Fruit fly (Drosophila melanogaster) whole organism, wandering third instar larva: ENCODE results near the gene CG13280.

Experiments
- Abd-B ChIP-seq: fragments of >200 bp; optimal IDR thresholded peaks from 2 replicates; lab custom pipeline; 2017; ENCODE audit warnings: missing biosample characterization, missing genetic modification characterization
- CG32264 ChIP-seq: fragments of 200-800 bp; sonication (Bioruptor generic); optimal IDR thresholded peaks from 2 replicates; lab custom pipeline; 2016; ENCODE audit warnings: missing biosample characterization, missing genetic modification characterization
- CG9705 ChIP-seq: fragments of 200-800 bp; sonication (Bioruptor generic); optimal IDR thresholded peaks from 2 replicates; lab custom pipeline; 2018; ENCODE audit warnings: missing biosample characterization, mild to moderate bottlenecking, missing genetic modification characterization
- CrebA ChIP-seq: fragments of 200-800 bp; sonication (Bioruptor generic); optimal IDR thresholded peaks from 2 replicates; lab custom pipeline; 2016; ENCODE audit warnings: missing biosample characterization, mild to moderate bottlenecking, missing genetic modification characterization, borderline replicate concordance
- Dfd ChIP-seq: fragments of >200 bp; optimal IDR thresholded peaks from 2 replicates; lab custom pipeline; 2017; ENCODE audit warnings: missing biosample characterization, missing genetic modification characterization
- Dif ChIP-seq: fragments of 200-275, 200-300 bp; sonication (Bioruptor generic); optimal IDR thresholded peaks from 2 replicates; lab custom pipeline; 2018; ENCODE audit warnings: missing biosample characterization, missing genetic modification characterization; ENCODE audit not compliant: partially characterized antibody
- GATAd ChIP-seq: sonication (Bioruptor generic); optimal IDR thresholded peaks from 2 replicates; lab custom pipeline; 2016; ENCODE audit warnings: missing biosample characterization, missing genetic modification characterization
- HLH106 ChIP-seq: fragments of 200-800 bp; optimal IDR thresholded peaks from 3 replicates; lab custom pipeline; 2019; ENCODE audit warnings: missing biosample characterization, mild to moderate bottlenecking, missing genetic modification characterization, moderate library complexity
- Hnf4 ChIP-seq: fragments of 200-800 bp; sonication (Bioruptor generic); optimal IDR thresholded peaks from 2 replicates; lab custom pipeline; 2016; ENCODE audit warnings: missing biosample characterization, mild to moderate bottlenecking, missing genetic modification characterization
- Hr78 ChIP-seq: fragments of >200 bp; optimal IDR thresholded peaks from 2 replicates; lab custom pipeline; 2017; ENCODE audit warnings: missing biosample characterization, missing genetic modification characterization
- Hr83 ChIP-seq: fragments of 200-300 bp; sonication (Bioruptor generic); optimal IDR thresholded peaks from 2 replicates; lab custom pipeline; 2016; ENCODE audit warnings: missing biosample characterization, mild to moderate bottlenecking, missing genetic modification characterization, moderate library complexity; ENCODE audit not compliant: poor library complexity, severe bottlenecking
- Jra ChIP-seq: sonication (Bioruptor generic); optimal IDR thresholded peaks from 2 replicates; lab custom pipeline; 2016; ENCODE audit warnings: missing biosample characterization, missing genetic modification characterization
- Mio ChIP-seq: sonication (Bioruptor generic); optimal IDR thresholded peaks from 2 replicates; lab custom pipeline; 2016; ENCODE audit warnings: missing biosample characterization, missing genetic modification characterization
- Myc ChIP-seq: fragments of >200 bp; optimal IDR thresholded peaks from 2 replicates; lab custom pipeline; 2017
- N ChIP-seq: fragments of >200 bp; optimal IDR thresholded peaks from 2 replicates; lab custom pipeline; 2018; ENCODE audit warnings: missing biosample characterization, missing external identifiers, missing genetic modification characterization
- OdsH ChIP-seq: fragments of 200-800 bp; sonication (Bioruptor generic); optimal IDR thresholded peaks from 2 replicates; lab custom pipeline; 2016; ENCODE audit warnings: missing biosample characterization, mild to moderate bottlenecking, missing genetic modification characterization
- Rel ChIP-seq, 2 experiments: fragments of 200-800 bp; sonication (Bioruptor generic) in 1 of 2; optimal IDR thresholded peaks; 2 replicates in 1 of 2; 3 replicates in 1 of 2; lab custom pipeline; 2016 to 2019; ENCODE audit warnings: mild to moderate bottlenecking in 2 of 2, missing biosample characterization in 2 of 2, missing genetic modification characterization in 2 of 2, moderate library complexity in 1 of 2
- Sp1 ChIP-seq: fragments of 200-800 bp; sonication (Bioruptor generic); optimal IDR thresholded peaks from 3 replicates; lab custom pipeline; 2019; ENCODE audit warnings: missing biosample characterization, mild to moderate bottlenecking, missing genetic modification characterization, moderate library complexity
- Vsx2 ChIP-seq: fragments of 200-300, 225-300 bp; sonication (Bioruptor generic); optimal IDR thresholded peaks from 2 replicates; lab custom pipeline; 2018; ENCODE audit warnings: missing biosample characterization, missing genetic modification characterization; ENCODE audit not compliant: partially characterized antibody
- br ChIP-seq: fragments of 200-800 bp; sonication (Bioruptor generic); optimal IDR thresholded peaks from 2 replicates; lab custom pipeline; 2016; ENCODE audit warnings: missing biosample characterization, missing genetic modification characterization
- brk ChIP-seq: fragments of 200-800 bp; sonication (Bioruptor generic); optimal IDR thresholded peaks from 2 replicates; lab custom pipeline; 2016; ENCODE audit warnings: missing biosample characterization, mild to moderate bottlenecking, missing genetic modification characterization
- dl ChIP-seq, 2 experiments: fragments of 175-275, 200-275 bp in 1 of 2; fragments of 200-275 bp in 1 of 2; sonication (Bioruptor generic); optimal IDR thresholded peaks; lab custom pipeline; 2018; ENCODE audit warnings: mild to moderate bottlenecking in 2 of 2, missing biosample characterization in 2 of 2, missing genetic modification characterization in 2 of 2, moderate library complexity in 2 of 2; ENCODE audit not compliant: partially characterized antibody in 2 of 2, insufficient read depth in 1 of 2
- dmrt93B ChIP-seq: fragments of 200-800 bp; sonication (Bioruptor generic); optimal IDR thresholded peaks from 2 replicates; lab custom pipeline; 2018; ENCODE audit warnings: missing biosample characterization, mild to moderate bottlenecking, missing genetic modification characterization
- ey ChIP-seq: fragments of 200-800 bp; sonication (Bioruptor generic); optimal IDR thresholded peaks from 2 replicates; lab custom pipeline; 2016; ENCODE audit warnings: missing biosample characterization, missing genetic modification characterization
- foxo ChIP-seq, 2 experiments: fragments of 200-800 bp; sonication (Bioruptor generic); optimal IDR thresholded peaks; 2 replicates in 1 of 2; 3 replicates in 1 of 2; lab custom pipeline; 2016 to 2017; ENCODE audit warnings: missing biosample characterization in 2 of 2, missing genetic modification characterization in 2 of 2
- fru ChIP-seq: fragments of 200-800 bp; sonication (Bioruptor generic); optimal IDR thresholded peaks from 3 replicates; lab custom pipeline; 2016; ENCODE audit warnings: missing biosample characterization, mild to moderate bottlenecking, missing genetic modification characterization
- h ChIP-seq: fragments of 200-800 bp; sonication (Bioruptor generic); optimal IDR thresholded peaks from 3 replicates; lab custom pipeline; 2016; ENCODE audit warnings: missing biosample characterization, mild to moderate bottlenecking, missing genetic modification characterization
- jim ChIP-seq: fragments of 175-275, 200-325 bp; sonication (Bioruptor generic); optimal IDR thresholded peaks from 2 replicates; lab custom pipeline; 2016; ENCODE audit warnings: missing biosample characterization, mild to moderate bottlenecking, missing genetic modification characterization
- lola ChIP-seq: fragments of >200 bp; optimal IDR thresholded peaks from 2 replicates; lab custom pipeline; 2017; ENCODE audit warnings: missing biosample characterization, missing genetic modification characterization
- psq ChIP-seq: fragments of 200-800 bp; sonication (Bioruptor generic); optimal IDR thresholded peaks from 3 replicates; lab custom pipeline; 2017; ENCODE audit warnings: missing biosample characterization, mild to moderate bottlenecking, missing genetic modification characterization, moderate library complexity
- rgr ChIP-seq: fragments of 200-800 bp; sonication (Bioruptor generic); optimal IDR thresholded peaks from 3 replicates; lab custom pipeline; 2016; ENCODE audit warnings: missing biosample characterization, mild to moderate bottlenecking, missing genetic modification characterization
- sage ChIP-seq: fragments of 200-800 bp; sonication (Bioruptor generic); optimal IDR thresholded peaks from 2 replicates; lab custom pipeline; 2016; ENCODE audit warnings: missing biosample characterization, mild to moderate bottlenecking, missing genetic modification characterization
- woc ChIP-seq: sonication (Bioruptor generic); optimal IDR thresholded peaks from 2 replicates; lab custom pipeline; 2016; ENCODE audit warnings: missing biosample characterization, mild to moderate bottlenecking, missing genetic modification characterization

CG13280 gene

dm6 chr2L:16798705-16799104, 22.2 kb downstream of the CG13280 start, which contains the start of gene Ugt37D1:
Gene Ugt37D1 (plus strand): TSS chr2L:16799025.
- no peak for TF ChIP-seq foxo (GFP tag; optimal IDR thresholded peaks at IDR 0.05; lab: Kevin White, UChicago)
- TF ChIP-seq Vsx2 (GFP tag; lab: Kevin White, UChicago) = no peak
- TF ChIP-seq Hnf4 (GFP tag; lab: Kevin White, UChicago) = no peak
- TF ChIP-seq Mio (GFP tag; lab: Kevin White, UChicago) = no peak
- TF ChIP-seq Jra (GFP tag; lab: Kevin White, UChicago) = no peak
- no peak for TF ChIP-seq Rel (GFP tag; optimal IDR thresholded peaks at IDR 0.05; lab: Kevin White, UChicago)
- TF ChIP-seq Rel (tag; optimal IDR thresholded peaks at IDR 0.05; lab: Kevin White, UChicago) = no peak
- TF ChIP-seq Myc (lab: Kevin White, UChicago) = no peak
- TF ChIP-seq Dif (GFP tag; lab: Kevin White, UChicago) = no peak
- TF ChIP-seq br (GFP tag; lab: Kevin White, UChicago) = no peak
- no peak for TF ChIP-seq Hr83
- TF ChIP-seq GATAd (GFP tag; lab: Kevin White, UChicago) = no peak
- no peak for TF ChIP-seq lola (GFP tag; lab: Kevin White, UChicago)
- no peak for TF ChIP-seq h
- TF ChIP-seq Hr78 = no peak
- TF ChIP-seq woc (GFP tag; lab: Kevin White, UChicago) = no peak
- TF ChIP-seq, all 38 proteins: peak for 0

DNA sequence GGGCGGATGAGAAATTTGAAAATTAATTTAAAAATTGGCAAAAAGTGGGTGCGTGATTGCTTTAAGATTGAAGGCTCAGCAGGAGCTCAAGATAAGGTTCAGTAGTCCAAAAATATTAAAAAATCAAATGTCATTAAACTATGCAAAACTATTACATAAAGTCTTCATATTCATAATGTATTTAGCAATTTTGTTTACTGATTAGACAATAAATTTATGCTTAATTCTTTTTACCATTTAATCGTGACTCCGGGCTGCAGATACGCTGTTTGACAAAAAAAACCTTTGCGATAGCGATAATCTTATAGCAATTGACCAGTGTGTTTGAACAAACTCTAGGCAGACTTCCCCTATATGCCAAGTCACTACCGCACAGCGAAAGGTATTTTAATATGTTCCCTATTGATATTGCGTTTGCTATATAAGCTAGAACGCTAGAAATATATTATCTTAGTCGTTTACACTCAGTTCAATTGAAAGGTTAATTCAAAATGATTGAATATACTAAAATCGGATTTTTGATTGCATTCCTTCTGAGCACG, 24.7 kb downstream of the CG13280 start, which contains the start of gene Ugt37E1:
Gene Ugt37E1, plus strand, starts transcription at position 492 of the 542 bp plus-strand sequence.
- TF ChIP-seq N (no peak), jim (no peak), CG9705 (GFP tag; lab: Kevin White, UChicago) (no peak), Rel (GFP tag; optimal IDR thresholded peaks at IDR 0.05; lab: Kevin White, UChicago) (no peak), Rel (tag; optimal IDR thresholded peaks at IDR 0.05; lab: Kevin White, UChicago) (no peak), OdsH (GFP tag; lab: Kevin White, UChicago) (no peak), CrebA (GFP tag; lab: Kevin White, UChicago) (no peak), brk (GFP tag; lab: Kevin White, UChicago) (no peak), Hr83 (no peak), Abd-B (GFP tag; lab: Kevin White, UChicago) (no peak), foxo (GFP tag; optimal IDR thresholded peaks at IDR 0.05; lab: Kevin White, UChicago) (no peak), Myc (lab: Kevin White, UChicago) (no peak), rgr (no peak), fru (GFP tag; lab: Kevin White, UChicago) (no peak), Sp1 (GFP tag; lab: Kevin White, UChicago) (no peak), dmrt93B (GFP tag; lab: Kevin White, UChicago) (no peak), psq (GFP tag; lab: Kevin White, UChicago) (no peak), GATAd (GFP tag; lab: Kevin White, UChicago) (no peak)

dm6 chr2L:16793970-16794369, 26.9 kb downstream of the CG13280 start, which contains the start of gene Ugt37C2:
Gene Ugt37C2 (plus strand): TSS chr2L:16794211.
- no peak for TF ChIP-seq psq (GFP tag; lab: Kevin White, UChicago)
- TF ChIP-seq woc (GFP tag; lab: Kevin White, UChicago) = no peak
- no peak for TF ChIP-seq sage (GFP tag; lab: Kevin White, UChicago)
- no peak for TF ChIP-seq Sp1 (GFP tag; lab: Kevin White, UChicago)
- no peak for TF ChIP-seq CG32264 (GFP tag; lab: Kevin White, UChicago)
- no peak for TF ChIP-seq Abd-B (GFP tag; lab: Kevin White, UChicago)
- no peak for TF ChIP-seq Dif (GFP tag; lab: Kevin White, UChicago)
- TF ChIP-seq Vsx2 (GFP tag; lab: Kevin White, UChicago) = no peak
- no peak for TF ChIP-seq CG9705 (GFP tag; lab: Kevin White, UChicago)

DNA sequence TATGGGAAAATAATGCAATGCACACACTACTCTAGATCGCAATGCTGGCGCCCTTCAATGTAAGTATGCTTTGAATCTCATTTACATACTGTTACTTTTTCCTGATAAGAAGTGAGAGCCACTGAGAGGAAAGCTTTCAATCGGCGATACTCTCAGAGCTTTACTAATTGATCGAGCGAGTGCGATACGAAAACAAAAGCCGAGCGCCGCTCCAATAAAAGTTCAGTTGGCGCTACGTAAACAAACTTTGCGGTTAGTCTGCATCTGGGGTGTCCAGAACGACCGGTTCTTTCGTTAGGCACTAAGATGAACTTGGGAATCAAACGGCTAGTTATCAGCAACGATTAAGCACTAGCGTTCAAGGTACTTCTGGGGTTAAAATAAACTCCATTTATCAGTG, 29.5 kb downstream of the CG13280 start, which contains the start of gene CG17928:
Gene CG17928, plus strand, starts transcription at position 224 of the 400 bp plus-strand sequence.
- TF ChIP-seq HLH106 (tag; lab: Kevin White, UChicago) (no peak), Myc (lab: Kevin White, UChicago) (no peak), ey (GFP tag; lab: Kevin White, UChicago) (no peak), Hr83 (no peak), Dif (GFP tag; lab: Kevin White, UChicago) (peak; percentile 70), Hr78 (no peak), dl (GFP tag; optimal IDR thresholded peaks at IDR 0.05; lab: Kevin White, UChicago; ENCODE audit: insufficient read depth in 1 of 2, partially characterized antibody in 2 of 2) (peak in 1 of 2 experiments; percentile 28), Dfd (no peak), brk (GFP tag; lab: Kevin White, UChicago) (no peak)
